Fruit fly (Drosophila melanogaster) Kc167 (cell line): Measurements from ENCODE around the gene Polr1D.

Experiments used
- Myc ChIP-seq: fragments of >200 bp; optimal IDR thresholded peaks from 2 replicates; lab custom pipeline; 2017; ENCODE audit warnings: missing external identifiers
- Sin3A ChIP-seq: fragments of >200 bp; optimal IDR thresholded peaks from 2 replicates; lab custom pipeline; 2018; ENCODE audit warnings: missing external identifiers
- h ChIP-seq: fragments of >200 bp; optimal IDR thresholded peaks from 3 replicates; lab custom pipeline; 2018; ENCODE audit warnings: missing external identifiers
- insv ChIP-seq: fragments of >200 bp; optimal IDR thresholded peaks from 3 replicates; lab custom pipeline; 2018; ENCODE audit warnings: missing external identifiers
- psq ChIP-seq: fragments of >200 bp; optimal IDR thresholded peaks from 2 replicates; lab custom pipeline; 2017; ENCODE audit warnings: missing external identifiers
- ttk ChIP-seq: sonication (Bioruptor generic); optimal IDR thresholded peaks from 2 replicates; lab custom pipeline; 2017; ENCODE audit warnings: missing external identifiers

DNA sequence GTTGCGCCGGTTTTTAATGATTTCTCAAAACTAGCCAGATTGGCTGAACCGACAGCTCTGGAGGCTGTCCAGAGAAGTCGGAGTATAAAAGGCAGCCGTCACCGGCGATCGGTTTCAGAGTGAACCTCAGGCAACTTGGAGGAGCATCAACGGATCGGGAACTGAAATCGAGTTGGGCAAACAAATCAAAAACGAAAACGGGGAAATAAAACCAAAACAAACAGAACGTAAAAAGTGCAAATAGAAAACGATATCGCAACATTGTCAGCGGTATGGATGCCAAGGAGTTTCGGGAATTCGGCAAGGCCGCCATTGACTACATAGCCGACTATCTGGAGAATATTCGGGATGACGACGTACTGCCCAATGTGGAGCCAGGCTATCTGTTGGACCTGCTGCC, 23.3 kb downstream of the Polr1D start:
- TF ChIP-seq ttk (lab: Kevin White, UChicago) (no peak), psq (no peak), Sin3A (lab: Kevin White, UChicago) (no peak), insv (lab: Kevin White, UChicago) (no peak), h (lab: Kevin White, UChicago) (no peak), Myc (lab: Kevin White, UChicago) (no peak)
